Worm (Caenorhabditis elegans) whole organism, mixed stage, embryonic: Measurements from ENCODE around the gene rei-1.

ENCODE experiments used
- elt-1 ChIP-seq: sonication (generic microtip); optimal IDR thresholded peaks from 2 replicates; lab custom pipeline; 2017; ENCODE audit warnings: missing genetic modification characterization, mild to moderate bottlenecking, missing compliant biosample characterization, antibody characterized with exemption, moderate library complexity, borderline replicate concordance; ENCODE audit not compliant: insufficient read depth
- lsy-2 ChIP-seq: fragments of 150-350 bp; optimal IDR thresholded peaks from 2 replicates; lab custom pipeline; 2014; ENCODE audit warnings: missing biosample characterization, missing genetic modification characterization
- nhr-76 ChIP-seq: sonication (generic microtip); optimal IDR thresholded peaks from 2 replicates; lab custom pipeline; 2017; ENCODE audit warnings: missing biosample characterization, missing genetic modification characterization
- unc-39 ChIP-seq: fragments of 150-350 bp; optimal IDR thresholded peaks from 2 replicates; lab custom pipeline; 2014; ENCODE audit warnings: missing biosample characterization, missing genetic modification characterization

ce11 chrIII:4058643-4059042, 39.3 kb downstream of the rei-1 start, which contains the start of gene his-69:
- TF ChIP-seq unc-39 (tag; lab: Kevin White, UChicago) (no peak), elt-1 (no peak), nhr-76 (no peak), lsy-2 (no peak)
